Worm (Caenorhabditis elegans) whole organism, mixed stage, embryonic: Measurements from ENCODE around the gene B0454.8.

ENCODE experiments used
- M03D4.4 ChIP-seq: sonication (generic microtip); optimal IDR thresholded peaks from 2 replicates; lab custom pipeline; 2017; ENCODE audit warnings: mild to moderate bottlenecking, missing genetic modification characterization, missing compliant biosample characterization
- cnd-1 ChIP-seq: fragments of 200-800 bp; sonication (Bioruptor generic); optimal IDR thresholded peaks from 2 replicates; lab custom pipeline; 2018; ENCODE audit warnings: mild to moderate bottlenecking, missing genetic modification characterization, missing compliant biosample characterization
- drap-1 ChIP-seq: fragments of 200-800 bp; sonication (Bioruptor generic); optimal IDR thresholded peaks from 3 replicates; lab custom pipeline; 2018; ENCODE audit warnings: mild to moderate bottlenecking, missing genetic modification characterization, missing compliant biosample characterization
- elt-1 ChIP-seq: sonication (generic microtip); optimal IDR thresholded peaks from 2 replicates; lab custom pipeline; 2017; ENCODE audit warnings: missing genetic modification characterization, mild to moderate bottlenecking, missing compliant biosample characterization, antibody characterized with exemption, moderate library complexity, borderline replicate concordance; ENCODE audit not compliant: insufficient read depth
- lsy-2 ChIP-seq: fragments of 150-350 bp; optimal IDR thresholded peaks from 2 replicates; lab custom pipeline; 2014; ENCODE audit warnings: missing biosample characterization, missing genetic modification characterization
- unc-62 ChIP-seq: fragments of 150-350 bp; optimal IDR thresholded peaks from 2 replicates; lab custom pipeline; 2014; ENCODE audit warnings: missing biosample characterization, missing genetic modification reagents, missing genetic modification characterization

DNA sequence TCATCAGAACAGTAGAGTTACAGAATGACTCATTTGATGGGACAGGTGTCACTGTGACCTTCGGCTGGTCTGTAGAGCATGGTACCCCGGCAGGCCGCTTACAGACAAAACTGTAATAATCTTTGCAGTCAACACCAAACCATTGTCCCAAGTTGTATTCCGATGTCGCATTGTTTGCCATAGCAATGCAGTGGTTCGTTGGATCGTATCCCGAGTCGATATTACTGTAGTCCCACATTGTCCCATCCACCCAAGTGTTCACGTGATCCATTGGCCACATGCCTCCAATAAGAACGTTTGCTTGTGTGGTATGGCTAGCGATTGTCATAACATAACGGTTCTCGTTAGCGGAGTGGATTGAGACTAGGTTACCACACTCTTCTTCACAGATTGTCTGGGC lies 22.4 kb downstream of the B0454.8 start:
- TF ChIP-seq lsy-2 (tag; lab: Kevin White, UChicago) (no peak), M03D4.4 (tag; lab: Kevin White, UChicago) (no peak), unc-62 (GFP tag; lab: Kevin White, UChicago) (no peak), elt-1 (tag; lab: Kevin White, UChicago) (no peak), cnd-1 (tag; lab: Kevin White, UChicago) (no peak), drap-1 (GFP tag; lab: Kevin White, UChicago) (no peak)
